Worm (Caenorhabditis elegans) whole organism, early embryonic: ENCODE data around the gene fbxa-137.

Source experiments
- F13C5.2 ChIP-seq: sonication (generic microtip); optimal IDR thresholded peaks from 2 replicates; lab custom pipeline; 2017; ENCODE audit warnings: mild to moderate bottlenecking, missing genetic modification characterization, inconsistent platforms, missing compliant biosample characterization
- aly-1 ChIP-seq: sonication (generic microtip); optimal IDR thresholded peaks from 2 replicates; lab custom pipeline; 2016; ENCODE audit warnings: missing genetic modification characterization, missing compliant biosample characterization
- ama-1 ChIP-seq: fragments of 150-350 bp; optimal IDR thresholded peaks from 2 replicates; lab custom pipeline; 2014
- ceh-13 ChIP-seq: fragments of 200-800 bp; sonication (Bioruptor generic); optimal IDR thresholded peaks from 2 replicates; lab custom pipeline; 2018; ENCODE audit warnings: mild to moderate bottlenecking, missing genetic modification characterization, missing compliant biosample characterization
- ceh-36 ChIP-seq: sonication (generic microtip); optimal IDR thresholded peaks from 2 replicates; lab custom pipeline; 2016; ENCODE audit warnings: missing genetic modification characterization, inconsistent platforms, missing compliant biosample characterization
- flt-1 ChIP-seq: fragments of 200-800 bp; sonication (Bioruptor generic); IDR thresholded peaks from 2 replicates; pipeline ENCODE4 v1.3.6; 2022; ENCODE audit warnings: missing genetic modification characterization, missing compliant biosample characterization
- hmbx-1 ChIP-seq: sonication (generic microtip); optimal IDR thresholded peaks from 2 replicates; lab custom pipeline; 2016; ENCODE audit warnings: mild to moderate bottlenecking, missing genetic modification characterization, missing compliant biosample characterization
- hmg-4 ChIP-seq: fragments of 200-800 bp; sonication (Bioruptor generic); optimal IDR thresholded peaks from 2 replicates; lab custom pipeline; 2018; ENCODE audit warnings: mild to moderate bottlenecking, missing genetic modification characterization, missing compliant biosample characterization
- sea-1 ChIP-seq: fragments of 200-800 bp; sonication (Bioruptor generic); conservative IDR thresholded peaks from 2 replicates; pipeline ENCODE4 v1.3.6; 2022; ENCODE audit warnings: missing genetic modification characterization, missing compliant biosample characterization
- tbx-37 ChIP-seq: fragments of 200-800 bp; sonication (Bioruptor generic); conservative IDR thresholded peaks from 2 replicates; pipeline ENCODE4 v1.3.6; 2022; ENCODE audit warnings: missing genetic modification reagents, missing genetic modification characterization, missing compliant biosample characterization
- tra-4 ChIP-seq: sonication (generic microtip); optimal IDR thresholded peaks from 2 replicates; lab custom pipeline; 2017; ENCODE audit warnings: missing genetic modification characterization, missing compliant biosample characterization

ce11 chrV:2325052-2325451, 46.4 kb downstream of the fbxa-137 start, which contains the start of gene pud-3:
- TF ChIP-seq tra-4 (tag; lab: Kevin White, UChicago), result no peak
- no peak for TF ChIP-seq F13C5.2 (tag; lab: Kevin White, UChicago)
- no peak for TF ChIP-seq ceh-36 (tag; lab: Kevin White, UChicago)
- TF ChIP-seq hmbx-1 (tag; lab: Kevin White, UChicago), result no peak
- TF ChIP-seq tbx-37, result no peak
- TF ChIP-seq ceh-13 (GFP tag; lab: Kevin White, UChicago), result no peak
- TF ChIP-seq hmg-4, result no peak
- no peak for TF ChIP-seq ama-1
- no peak for TF ChIP-seq flt-1 (GFP tag; lab: Robert Waterston, UW)
- TF ChIP-seq sea-1 (GFP tag; lab: Robert Waterston, UW), result no peak
- no peak for TF ChIP-seq aly-1
